Worm (Caenorhabditis elegans) whole organism, early embryonic: ENCODE measurements around the gene Y82E9BL.6.

Source experiments
- B0310.2 ChIP-seq: sonication (generic microtip); optimal IDR thresholded peaks from 2 replicates; lab custom pipeline; 2016; ENCODE audit warnings: mild to moderate bottlenecking, missing genetic modification characterization, missing compliant biosample characterization
- F13C5.2 ChIP-seq: sonication (generic microtip); optimal IDR thresholded peaks from 2 replicates; lab custom pipeline; 2017; ENCODE audit warnings: mild to moderate bottlenecking, missing genetic modification characterization, inconsistent platforms, missing compliant biosample characterization
- ama-1 ChIP-seq: fragments of 150-350 bp; optimal IDR thresholded peaks from 2 replicates; lab custom pipeline; 2014
- hmbx-1 ChIP-seq: sonication (generic microtip); optimal IDR thresholded peaks from 2 replicates; lab custom pipeline; 2016; ENCODE audit warnings: mild to moderate bottlenecking, missing genetic modification characterization, missing compliant biosample characterization
- tbx-37 ChIP-seq: fragments of 200-800 bp; sonication (Bioruptor generic); conservative IDR thresholded peaks from 2 replicates; pipeline ENCODE4 v1.3.6; 2022; ENCODE audit warnings: missing genetic modification reagents, missing genetic modification characterization, missing compliant biosample characterization

- TF ChIP-seq hmbx-1 (no peak), ama-1 (no peak), F13C5.2 (tag; lab: Kevin White, UChicago) (no peak), tbx-37 (GFP tag; lab: Robert Waterston, UW) (no peak), B0310.2 (tag; lab: Kevin White, UChicago) (no peak)
Measured at ce11 chrIII:1380535-1381274, 35.1 kb upstream of the Y82E9BL.6 start, which contains the start of the genes pals-21 and Y82E9BR.6.
